Worm (Caenorhabditis elegans) whole organism, young adult: ENCODE measurements around the gene syd-2.

Experiments
- B0261.1 ChIP-seq: sonication (generic microtip); optimal IDR thresholded peaks from 2 replicates; lab custom pipeline; 2016; ENCODE audit warnings: mild to moderate bottlenecking, missing genetic modification characterization, moderate library complexity, missing compliant biosample characterization
- C06A6.2 ChIP-seq: fragments of 200-800 bp; sonication (Bioruptor generic); conservative IDR thresholded peaks from 2 replicates; pipeline ENCODE4 v1.3.6; 2022; ENCODE audit warnings: missing genetic modification characterization, missing compliant biosample characterization
- F22D6.2 ChIP-seq: sonication (generic microtip); optimal IDR thresholded peaks from 2 replicates; lab custom pipeline; 2016; ENCODE audit warnings: mild to moderate bottlenecking, missing genetic modification characterization, missing compliant biosample characterization
- K12H6.12 ChIP-seq: fragments of 200-800 bp; sonication (Bioruptor generic); optimal IDR thresholded peaks from 2 replicates; lab custom pipeline; 2018; ENCODE audit warnings: mild to moderate bottlenecking, missing genetic modification characterization, missing compliant biosample characterization
- Y53G8AR.9 ChIP-seq: fragments of 200-800 bp; sonication (Bioruptor generic); conservative IDR thresholded peaks from 2 replicates; pipeline ENCODE4 v1.3.6; 2022; ENCODE audit warnings: missing genetic modification reagents, missing genetic modification characterization, missing compliant biosample characterization
- ama-1 ChIP-seq, 3 experiments: fragments of 150-350 bp in 1 of 3; sonication (generic microtip) in 2 of 3; optimal IDR thresholded peaks; 2 replicates each; lab custom pipeline; 2014 to 2018; ENCODE audit warnings: missing biosample characterization in 2 of 3, missing genetic modification characterization in 2 of 3, missing genetic modification reagents in 2 of 3
- aptf-2 ChIP-seq: fragments of 200-800 bp; sonication (Bioruptor generic); conservative IDR thresholded peaks from 2 replicates; pipeline ENCODE4 v1.3.6; 2022; ENCODE audit warnings: missing genetic modification reagents, missing genetic modification characterization, missing compliant biosample characterization
- aptf-3 ChIP-seq: fragments of 200-800 bp; sonication (Bioruptor generic); IDR thresholded peaks from 2 replicates; pipeline ENCODE4 v1.3.6; 2022; ENCODE audit warnings: missing genetic modification characterization, missing compliant biosample characterization
- atf-7 ChIP-seq: sonication (generic microtip); optimal IDR thresholded peaks from 2 replicates; lab custom pipeline; 2017; ENCODE audit warnings: mild to moderate bottlenecking, missing genetic modification characterization, missing compliant biosample characterization
- attf-3 ChIP-seq: fragments of 200-800 bp; sonication (Bioruptor generic); conservative IDR thresholded peaks from 2 replicates; pipeline ENCODE4 v1.3.6; 2022; ENCODE audit warnings: missing genetic modification reagents, missing genetic modification characterization, missing compliant biosample characterization
- bed-1 ChIP-seq: fragments of 200-800 bp; sonication (Bioruptor generic); IDR thresholded peaks from 2 replicates; pipeline ENCODE4 v1.3.6; 2022; ENCODE audit warnings: missing genetic modification reagents, missing genetic modification characterization, missing compliant biosample characterization
- ccch-3 ChIP-seq: fragments of 200-800 bp; sonication (Bioruptor generic); optimal IDR thresholded peaks from 2 replicates; lab custom pipeline; 2018; ENCODE audit warnings: mild to moderate bottlenecking, missing genetic modification characterization, missing compliant biosample characterization
- cebp-2 ChIP-seq: fragments of 200-800 bp; sonication (Bioruptor generic); IDR thresholded peaks from 2 replicates; pipeline ENCODE4 v1.3.6; 2022; ENCODE audit warnings: missing genetic modification characterization, missing compliant biosample characterization
- dox-1 ChIP-seq: fragments of 200-800 bp; sonication (Bioruptor generic); IDR thresholded peaks from 2 replicates; pipeline ENCODE4 v1.3.6; 2022; ENCODE audit warnings: missing genetic modification reagents, missing genetic modification characterization, missing compliant biosample characterization
- egl-18 ChIP-seq: fragments of 200-800 bp; sonication (Bioruptor generic); IDR thresholded peaks from 2 replicates; pipeline ENCODE4 v1.3.6; 2022; ENCODE audit warnings: missing genetic modification reagents, missing genetic modification characterization, missing compliant biosample characterization
- ets-4 ChIP-seq: fragments of 200-800 bp; sonication (Bioruptor generic); optimal IDR thresholded peaks from 2 replicates; lab custom pipeline; 2018; ENCODE audit warnings: mild to moderate bottlenecking, missing genetic modification characterization, missing compliant biosample characterization
- him-1 ChIP-seq: sonication (generic microtip); optimal IDR thresholded peaks from 2 replicates; lab custom pipeline; 2016; ENCODE audit warnings: missing genotype, missing genetic modification reagents, missing genetic modification characterization, missing compliant biosample characterization
- hlh-26 ChIP-seq: fragments of 200-800 bp; sonication (Bioruptor generic); conservative IDR thresholded peaks from 2 replicates; pipeline ENCODE4 v1.3.6; 2022; ENCODE audit warnings: missing genetic modification reagents, missing genetic modification characterization, missing compliant biosample characterization
- hmg-20 ChIP-seq: fragments of 200-800 bp; sonication (Bioruptor generic); IDR thresholded peaks from 2 replicates; pipeline ENCODE4 v1.3.6; 2022; ENCODE audit warnings: missing genetic modification reagents, missing genetic modification characterization, missing compliant biosample characterization
- let-607 ChIP-seq, 2 experiments: fragments of 200-800 bp in 1 of 2; sonication (Bioruptor generic) in 1 of 2; sonication (generic microtip) in 1 of 2; optimal IDR thresholded peaks; 2 replicates each; lab custom pipeline; 2016 to 2018; ENCODE audit warnings: mild to moderate bottlenecking in 2 of 2, missing compliant biosample characterization in 2 of 2, missing genetic modification characterization in 2 of 2, moderate library complexity in 2 of 2, missing genotype in 1 of 2
- lin-35 ChIP-seq, 3 experiments: fragments of 150-350 bp in 2 of 3; sonication (generic microtip) in 1 of 3; optimal IDR thresholded peaks; 2 replicates each; lab custom pipeline; 2014 to 2018; ENCODE audit warnings: missing biosample characterization in 3 of 3, missing genetic modification characterization in 3 of 3, missing genetic modification reagents in 3 of 3
- lin-40 ChIP-seq: sonication (generic microtip); optimal IDR thresholded peaks from 2 replicates; lab custom pipeline; 2016; ENCODE audit warnings: missing genetic modification characterization, mild to moderate bottlenecking, missing compliant biosample characterization, missing genotype, missing genetic modification reagents
- lir-1 ChIP-seq: fragments of 200-800 bp; sonication (Bioruptor generic); conservative IDR thresholded peaks from 2 replicates; pipeline ENCODE4 v1.3.6; 2022; ENCODE audit warnings: missing genetic modification reagents, missing genetic modification characterization, missing compliant biosample characterization
- madf-8 ChIP-seq: fragments of 200-800 bp; sonication (Bioruptor generic); conservative IDR thresholded peaks from 2 replicates; pipeline ENCODE4 v1.3.6; 2022; ENCODE audit warnings: missing genetic modification reagents, missing genetic modification characterization, missing compliant biosample characterization
- nhr-27 ChIP-seq: fragments of 200-800 bp; sonication (Bioruptor generic); optimal IDR thresholded peaks from 2 replicates; lab custom pipeline; 2018; ENCODE audit warnings: mild to moderate bottlenecking, missing genetic modification characterization, moderate library complexity, missing compliant biosample characterization
- nhr-90 ChIP-seq: sonication (generic microtip); optimal IDR thresholded peaks from 2 replicates; lab custom pipeline; 2016; ENCODE audit warnings: missing genotype, mild to moderate bottlenecking, missing genetic modification characterization, missing compliant biosample characterization
- pbrm-1 ChIP-seq: fragments of 200-800 bp; sonication (Bioruptor generic); IDR thresholded peaks from 2 replicates; pipeline ENCODE4 v1.3.6; 2022; ENCODE audit warnings: missing genetic modification reagents, missing genetic modification characterization, missing compliant biosample characterization
- pha-4 ChIP-seq: fragments of 150-350 bp; sonication (generic microtip); optimal IDR thresholded peaks from 2 replicates; lab custom pipeline; 2014; ENCODE audit warnings: missing biosample characterization, missing genetic modification reagents, missing genetic modification characterization
- sea-2 ChIP-seq: fragments of 200-800 bp; sonication (Bioruptor generic); IDR thresholded peaks from 2 replicates; pipeline ENCODE4 v1.3.6; 2022; ENCODE audit warnings: missing genetic modification characterization, missing compliant biosample characterization
- snpc-1.3 ChIP-seq: sonication (generic microtip); optimal IDR thresholded peaks from 2 replicates; lab custom pipeline; 2017; ENCODE audit warnings: missing genetic modification characterization, mild to moderate bottlenecking, missing compliant biosample characterization, antibody characterized with exemption, moderate library complexity, missing genotype, missing genetic modification reagents; ENCODE audit not compliant: insufficient read depth
- sptf-2 ChIP-seq: fragments of 200-800 bp; sonication (Bioruptor generic); optimal IDR thresholded peaks from 2 replicates; lab custom pipeline; 2018; ENCODE audit warnings: mild to moderate bottlenecking, missing genetic modification characterization, missing compliant biosample characterization
- unc-62 ChIP-seq: fragments of 150-350 bp; optimal IDR thresholded peaks from 2 replicates; lab custom pipeline; 2014; ENCODE audit warnings: missing biosample characterization, missing genetic modification reagents, missing genetic modification characterization
- xnd-1 ChIP-seq: sonication (generic microtip); optimal IDR thresholded peaks from 2 replicates; lab custom pipeline; 2016; ENCODE audit warnings: missing genotype, missing genetic modification reagents, missing genetic modification characterization, missing compliant biosample characterization
- ztf-25 ChIP-seq: fragments of 200-800 bp; sonication (Bioruptor generic); IDR thresholded peaks from 2 replicates; pipeline ENCODE4 v1.3.6; 2022; ENCODE audit warnings: missing genetic modification reagents, missing genetic modification characterization, missing compliant biosample characterization

Gene syd-2

ce11 chrX:10521313-10521712 lies 33.7 kb downstream of the syd-2 start, which contains the start of gene F14F3.4:
TSS of gene F14F3.4 (minus strand) at chrX:10521413.
- TF ChIP-seq him-1 (tag; lab: Kevin White, UChicago) (no peak), egl-18 (GFP tag; lab: Robert Waterston, UW) (no peak), attf-3 (no peak), nhr-27 (tag; lab: Kevin White, UChicago) (no peak), pha-4 (tag; lab: Kevin White, UChicago) (no peak), bed-1 (no peak), xnd-1 (tag; lab: Kevin White, UChicago) (no peak), lir-1 (GFP tag; lab: Robert Waterston, UW) (no peak)

ce11 chrX:10520185-10520584 lies 34.9 kb downstream of the syd-2 start:
- TF ChIP-seq ccch-3 (GFP tag; lab: Kevin White, UChicago) (no peak), pbrm-1 (GFP tag; lab: Robert Waterston, UW) (no peak), unc-62 (GFP tag; lab: Kevin White, UChicago) (peak; percentile 82)
- TF ChIP-seq, all 124 proteins: peak for 1

- TF ChIP-seq ama-1 (optimal IDR thresholded peaks at IDR 0.05; lab: Kevin White, UChicago), result no peak
- TF ChIP-seq ama-1 (GFP tag; optimal IDR thresholded peaks at IDR 0.05; lab: Kevin White, UChicago), result no peak
- 0 out of 2 replicates have a peak, but pooled peaks have one; percentile 10 for TF ChIP-seq madf-8 (GFP tag; lab: Robert Waterston, UW)
- TF ChIP-seq, all 124 proteins: peak for 1
These were observed 38.5 kb downstream of the syd-2 start for ce11 chrX:10516549-10516948.

ce11 chrX:10514834-10515233 lies 40.2 kb downstream of the syd-2 start:
- no peak for TF ChIP-seq snpc-1.3 (tag; lab: Kevin White, UChicago)
- no peak for TF ChIP-seq nhr-90 (tag; lab: Kevin White, UChicago)
- TF ChIP-seq C06A6.2, result no peak

- no peak for TF ChIP-seq attf-3
- no peak for TF ChIP-seq F22D6.2 (tag; lab: Kevin White, UChicago)
- TF ChIP-seq B0261.1 (tag; lab: Kevin White, UChicago), result no peak
- no peak for TF ChIP-seq cebp-2 (GFP tag; lab: Robert Waterston, UW)
- TF ChIP-seq sptf-2, result no peak
- no peak for TF ChIP-seq hmg-20 (GFP tag; lab: Robert Waterston, UW)
- no peak for TF ChIP-seq lin-40 (tag; lab: Kevin White, UChicago)
- no peak for TF ChIP-seq dox-1
- no peak for TF ChIP-seq let-607 (tag; optimal IDR thresholded peaks at IDR 0.05; lab: Kevin White, UChicago)
- TF ChIP-seq ztf-25 (GFP tag; lab: Robert Waterston, UW), result no peak
- no peak for TF ChIP-seq lin-35 (GFP tag; optimal IDR thresholded peaks at IDR 0.05; lab: Kevin White, UChicago)
- TF ChIP-seq hlh-26 (GFP tag; lab: Robert Waterston, UW), result no peak
- TF ChIP-seq sea-2, result no peak
- no peak for TF ChIP-seq K12H6.12 (tag; lab: Kevin White, UChicago)
- TF ChIP-seq aptf-2 (GFP tag; lab: Robert Waterston, UW), result no peak
- TF ChIP-seq atf-7 (tag; lab: Kevin White, UChicago), result no peak
- no peak for TF ChIP-seq pbrm-1 (GFP tag; lab: Robert Waterston, UW)
- TF ChIP-seq Y53G8AR.9, result no peak
- TF ChIP-seq aptf-3, result no peak
- TF ChIP-seq ets-4 (GFP tag; lab: Kevin White, UChicago), result no peak
These were observed 41.0 kb downstream of the syd-2 start for ce11 chrX:10514056-10514455.
